Fruit fly (Drosophila melanogaster) whole organism, embryonic: ENCODE results near the gene Acp62F.

Experiments used
- B-H1 ChIP-seq: fragments of 200-800 bp; sonication (Bioruptor generic); IDR thresholded peaks from 3 replicates; pipeline ENCODE4 v1.3.6; 2022; ENCODE audit warnings: missing biosample characterization, missing genetic modification characterization
- Bgb ChIP-seq: fragments of 200-800 bp; sonication (Bioruptor generic); IDR thresholded peaks from 2 replicates; pipeline ENCODE4 v1.3.6; 2022; ENCODE audit warnings: missing biosample characterization, missing genetic modification characterization; ENCODE audit not compliant: partially characterized antibody
- CG1024 ChIP-seq: fragments of 200-800 bp; sonication (Bioruptor generic); IDR thresholded peaks from 2 replicates; pipeline ENCODE4 v1.3.6; 2022; ENCODE audit warnings: missing biosample characterization, missing genetic modification characterization
- CG10959 ChIP-seq: fragments of 200-800 bp; sonication (Bioruptor generic); IDR thresholded peaks from 2 replicates; pipeline ENCODE4 v1.3.6; 2022; ENCODE audit warnings: missing biosample characterization, missing genetic modification characterization
- CG13424 ChIP-seq: fragments of 200-800 bp; sonication (Bioruptor generic); optimal IDR thresholded peaks from 2 replicates; lab custom pipeline; 2019; ENCODE audit warnings: missing biosample characterization, mild to moderate bottlenecking, missing genetic modification characterization, moderate library complexity
- CG13624 ChIP-seq: fragments of 200-800 bp; sonication (Bioruptor generic); optimal IDR thresholded peaks from 2 replicates; lab custom pipeline; 2016; ENCODE audit warnings: missing biosample characterization, missing genetic modification characterization
- CG15514 ChIP-seq: fragments of 200-800 bp; sonication (Bioruptor generic); optimal IDR thresholded peaks from 3 replicates; lab custom pipeline; 2017; ENCODE audit warnings: missing biosample characterization, missing genetic modification characterization, mild to moderate bottlenecking, moderate library complexity, missing genetic modification reagents
- CG18599 ChIP-seq: fragments of 200-800 bp; sonication (Bioruptor generic); optimal IDR thresholded peaks from 3 replicates; lab custom pipeline; 2017; ENCODE audit warnings: missing biosample characterization, missing genetic modification characterization, mild to moderate bottlenecking, moderate library complexity, missing genetic modification reagents
- CG2875 ChIP-seq: fragments of 200-800 bp; sonication (Bioruptor generic); optimal IDR thresholded peaks from 2 replicates; lab custom pipeline; 2017; ENCODE audit warnings: missing biosample characterization, mild to moderate bottlenecking, missing genetic modification characterization, missing genetic modification reagents
- CG32532 ChIP-seq: fragments of 200-800 bp; sonication (Bioruptor generic); IDR thresholded peaks from 2 replicates; pipeline ENCODE4 v1.3.6; 2022; ENCODE audit warnings: missing biosample characterization, missing genetic modification characterization
- CG34422 ChIP-seq: fragments of 200-800 bp; sonication (Bioruptor generic); IDR thresholded peaks from 3 replicates; pipeline ENCODE4 v1.3.6; 2022; ENCODE audit warnings: missing biosample characterization, missing genetic modification characterization
- CG42726 ChIP-seq: fragments of 200-800 bp; sonication (Bioruptor generic); IDR thresholded peaks from 2 replicates; pipeline ENCODE4 v1.3.6; 2022; ENCODE audit warnings: missing biosample characterization, missing genetic modification characterization; ENCODE audit not compliant: partially characterized antibody
- CG43689 ChIP-seq: fragments of 200-800 bp; sonication (Bioruptor generic); IDR thresholded peaks from 2 replicates; pipeline ENCODE4 v1.3.6; 2022; ENCODE audit warnings: missing biosample characterization, missing genetic modification characterization
- CG4617 ChIP-seq: fragments of 200-800 bp; sonication (Bioruptor generic); optimal IDR thresholded peaks from 3 replicates; lab custom pipeline; 2016; ENCODE audit warnings: missing biosample characterization, missing genetic modification characterization, borderline replicate concordance
- CG7357 ChIP-seq: fragments of 200-800 bp; sonication (Bioruptor generic); IDR thresholded peaks from 3 replicates; pipeline ENCODE4 v1.3.6; 2022; ENCODE audit warnings: missing biosample characterization, missing genetic modification characterization
- CG7556 ChIP-seq: fragments of 200-800 bp; sonication (Bioruptor generic); optimal IDR thresholded peaks from 2 replicates; lab custom pipeline; 2017; ENCODE audit warnings: missing biosample characterization, mild to moderate bottlenecking, missing genetic modification characterization
- CG7987 ChIP-seq: fragments of 200-800 bp; sonication (Bioruptor generic); optimal IDR thresholded peaks from 2 replicates; lab custom pipeline; 2018; ENCODE audit warnings: missing biosample characterization, mild to moderate bottlenecking, missing genetic modification characterization, moderate library complexity
- CG9817 ChIP-seq: fragments of 200-800 bp; sonication (Bioruptor generic); optimal IDR thresholded peaks from 2 replicates; lab custom pipeline; 2018; ENCODE audit warnings: missing biosample characterization, mild to moderate bottlenecking, missing genetic modification characterization, moderate library complexity
- CTCF ChIP-seq: fragments of 200-800 bp; sonication (Bioruptor generic); optimal IDR thresholded peaks from 2 replicates; lab custom pipeline; 2017; ENCODE audit warnings: missing biosample characterization, mild to moderate bottlenecking, missing genetic modification characterization, moderate library complexity
- Doc2 ChIP-seq: fragments of 200-800 bp; sonication (Bioruptor generic); IDR thresholded peaks from 2 replicates; pipeline ENCODE4 v1.3.6; 2022; ENCODE audit warnings: missing biosample characterization, missing genetic modification characterization
- Dp ChIP-seq: fragments of 200-800 bp; sonication (Bioruptor generic); optimal IDR thresholded peaks from 2 replicates; lab custom pipeline; 2018; ENCODE audit warnings: missing biosample characterization, mild to moderate bottlenecking, missing genetic modification characterization, moderate library complexity
- E2f2 ChIP-seq: fragments of 200-800 bp; sonication (Bioruptor generic); IDR thresholded peaks from 2 replicates; pipeline ENCODE4 v1.3.6; 2022; ENCODE audit warnings: missing biosample characterization, missing genetic modification characterization
- Ets65A ChIP-seq: fragments of 200-800 bp; sonication (Bioruptor generic); peaks from one replicate; lab custom pipeline; 2016; ENCODE audit warnings: missing biosample characterization, missing genetic modification characterization
- Hsf ChIP-seq: fragments of 200-800 bp; sonication (Bioruptor generic); optimal IDR thresholded peaks from 3 replicates; lab custom pipeline; 2016; ENCODE audit warnings: missing biosample characterization, missing genetic modification characterization
- MESR4 ChIP-seq: fragments of 200-800 bp; sonication (Bioruptor generic); optimal IDR thresholded peaks from 2 replicates; lab custom pipeline; 2018; ENCODE audit warnings: missing biosample characterization, mild to moderate bottlenecking, missing genetic modification characterization, moderate library complexity
- Med ChIP-seq: fragments of 200-800 bp; sonication (Bioruptor generic); peaks from one replicate; lab custom pipeline; 2016; ENCODE audit warnings: missing biosample characterization, missing genetic modification characterization, mild to moderate bottlenecking, inconsistent platforms, moderate library complexity
- Neu2 ChIP-seq: fragments of 200-800 bp; sonication (Bioruptor generic); optimal IDR thresholded peaks from 3 replicates; lab custom pipeline; 2016; ENCODE audit warnings: missing biosample characterization, missing genetic modification characterization, borderline replicate concordance
- NfI ChIP-seq: fragments of 200-800 bp; sonication (Bioruptor generic); optimal IDR thresholded peaks from 3 replicates; lab custom pipeline; 2018; ENCODE audit warnings: missing biosample characterization, mild to moderate bottlenecking, missing genetic modification characterization, moderate library complexity
- Sry-δ ChIP-seq: fragments of 200-800 bp; sonication (Bioruptor generic); optimal IDR thresholded peaks from 2 replicates; lab custom pipeline; 2016; ENCODE audit warnings: missing biosample characterization, missing genetic modification characterization
- az2 ChIP-seq: fragments of 200-800 bp; sonication (Bioruptor generic); optimal IDR thresholded peaks from 3 replicates; lab custom pipeline; 2016; ENCODE audit warnings: missing biosample characterization, missing genetic modification characterization
- da ChIP-seq: fragments of 200-800 bp; sonication (Bioruptor generic); optimal IDR thresholded peaks from 2 replicates; lab custom pipeline; 2016; ENCODE audit warnings: missing biosample characterization, missing genetic modification characterization
- ems ChIP-seq: fragments of 200-800 bp; sonication (Bioruptor generic); optimal IDR thresholded peaks from 3 replicates; lab custom pipeline; 2016; ENCODE audit warnings: missing biosample characterization, missing genetic modification characterization
- eve ChIP-seq, 2 experiments: fragments of >200 bp; optimal IDR thresholded peaks; 2 replicates each; lab custom pipeline; 2017; ENCODE audit warnings: missing biosample characterization in 2 of 2, missing genetic modification characterization in 2 of 2
- fu2 ChIP-seq: fragments of 200-800 bp; sonication (Bioruptor generic); optimal IDR thresholded peaks from 2 replicates; lab custom pipeline; 2016; ENCODE audit warnings: missing biosample characterization, missing genetic modification characterization
- grau ChIP-seq: fragments of 200-800 bp; optimal IDR thresholded peaks from 3 replicates; lab custom pipeline; 2019; ENCODE audit warnings: missing biosample characterization, mild to moderate bottlenecking, missing genetic modification characterization, moderate library complexity
- hbn ChIP-seq: fragments of 200-800 bp; sonication (Bioruptor generic); IDR thresholded peaks from 2 replicates; pipeline ENCODE4 v1.3.6; 2022; ENCODE audit warnings: missing biosample characterization, missing genetic modification characterization; ENCODE audit not compliant: partially characterized antibody
- kay ChIP-seq: fragments of 200-800 bp; sonication (Bioruptor generic); optimal IDR thresholded peaks from 2 replicates; lab custom pipeline; 2016; ENCODE audit warnings: missing biosample characterization, missing genetic modification characterization
- lilli ChIP-seq: fragments of 200-800 bp; sonication (Bioruptor generic); optimal IDR thresholded peaks from 3 replicates; lab custom pipeline; 2016; ENCODE audit warnings: missing biosample characterization, missing genetic modification characterization
- luna ChIP-seq: fragments of 200-800 bp; sonication (Bioruptor generic); optimal IDR thresholded peaks from 2 replicates; lab custom pipeline; 2016; ENCODE audit warnings: missing biosample characterization, missing genetic modification characterization
- mirr ChIP-seq: fragments of 200-800 bp; sonication (Bioruptor generic); optimal IDR thresholded peaks from 3 replicates; lab custom pipeline; 2018; ENCODE audit warnings: missing biosample characterization, mild to moderate bottlenecking, missing genetic modification characterization
- psq ChIP-seq: fragments of 200-800 bp; sonication (Bioruptor generic); optimal IDR thresholded peaks from 2 replicates; lab custom pipeline; 2017; ENCODE audit warnings: missing biosample characterization, missing genetic modification characterization
- pzg ChIP-seq: fragments of 200-800 bp; sonication (Bioruptor generic); optimal IDR thresholded peaks from 3 replicates; lab custom pipeline; 2018; ENCODE audit warnings: missing biosample characterization, mild to moderate bottlenecking, missing genetic modification characterization, moderate library complexity
- row ChIP-seq: fragments of 200-800 bp; sonication (Bioruptor generic); IDR thresholded peaks from 3 replicates; pipeline ENCODE4 v1.3.6; 2022; ENCODE audit warnings: missing biosample characterization, missing genetic modification characterization
- sens ChIP-seq: fragments of 200-800 bp; sonication (Bioruptor generic); peaks from one replicate; lab custom pipeline; 2016; ENCODE audit warnings: missing biosample characterization, missing genetic modification characterization
- sima ChIP-seq: fragments of 200-800 bp; sonication (Bioruptor generic); optimal IDR thresholded peaks from 2 replicates; lab custom pipeline; 2016; ENCODE audit warnings: missing biosample characterization, missing genetic modification characterization
- stc ChIP-seq: fragments of 200-800 bp; sonication (Bioruptor generic); IDR thresholded peaks from 2 replicates; pipeline ENCODE4 v1.3.6; 2022; ENCODE audit warnings: missing biosample characterization, missing genetic modification characterization
- tin ChIP-seq: fragments of 200-800 bp; sonication (Bioruptor generic); optimal IDR thresholded peaks from 3 replicates; lab custom pipeline; 2016; ENCODE audit warnings: missing biosample characterization, missing genetic modification characterization
- tio ChIP-seq: fragments of 200-800 bp; sonication (Bioruptor generic); optimal IDR thresholded peaks from 2 replicates; lab custom pipeline; 2017; ENCODE audit warnings: missing biosample characterization, missing genetic modification characterization, inconsistent platforms
- trem ChIP-seq: fragments of 200-800 bp; optimal IDR thresholded peaks from 3 replicates; lab custom pipeline; 2019; ENCODE audit warnings: missing biosample characterization, mild to moderate bottlenecking, missing genetic modification characterization, moderate library complexity
- vvl ChIP-seq: fragments of 200-800 bp; sonication (Bioruptor generic); IDR thresholded peaks from 2 replicates; pipeline ENCODE4 v1.3.6; 2022; ENCODE audit warnings: missing biosample characterization, missing genetic modification characterization
- zen2 ChIP-seq: fragments of 200-800 bp; sonication (Bioruptor generic); IDR thresholded peaks from 3 replicates; pipeline ENCODE4 v1.3.6; 2022; ENCODE audit warnings: missing biosample characterization, missing genetic modification characterization; ENCODE audit not compliant: partially characterized antibody

The Acp62F gene

DNA sequence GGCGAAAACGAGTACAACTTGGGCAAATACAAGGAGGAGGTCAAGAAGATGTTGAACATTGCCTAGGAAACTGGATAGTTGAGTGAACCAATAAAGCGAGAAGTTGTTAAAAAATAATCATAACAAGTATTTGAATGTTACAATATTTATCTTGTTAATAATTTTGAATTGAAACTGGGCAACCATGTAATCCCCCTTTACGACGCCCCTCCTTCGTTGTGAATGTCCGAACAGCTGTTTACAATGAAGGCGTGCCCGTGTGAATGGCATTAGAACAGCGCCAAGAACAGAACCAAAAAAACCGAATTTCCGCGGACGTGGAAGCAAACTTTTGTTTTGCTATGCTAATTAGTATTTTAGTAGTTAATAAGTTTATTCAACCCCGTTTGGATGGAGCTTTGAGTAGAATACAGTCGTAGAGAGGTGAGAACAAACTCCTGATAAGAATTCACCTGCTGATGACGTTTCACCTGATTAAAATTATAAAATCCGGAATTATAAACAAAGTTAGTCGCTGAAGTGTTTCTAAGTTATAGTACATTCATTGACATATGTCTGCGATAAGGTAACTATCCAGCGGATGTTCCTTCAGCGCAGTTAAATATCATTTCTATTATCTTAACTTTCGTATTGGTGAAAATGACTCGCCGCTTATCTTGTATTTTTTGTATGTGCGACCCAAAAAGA, 42.6 kb downstream of the Acp62F start, which contains the start of gene Pgant6 (continued):
- TF ChIP-seq sens (peak; percentile 85), sima (GFP tag; lab: Kevin White, UChicago) (no peak), CG43689 (GFP tag; lab: Robert Waterston, UW) (no peak), az2 (GFP tag; lab: Kevin White, UChicago) (no peak), CG42726 (GFP tag; lab: Robert Waterston, UW) (no peak), zen2 (no peak), MESR4 (GFP tag; lab: Kevin White, UChicago) (peak; percentile 45), Sry-δ (GFP tag; lab: Kevin White, UChicago) (no peak), fu2 (GFP tag; lab: Kevin White, UChicago) (peak; percentile 15), Dp (GFP tag; lab: Kevin White, UChicago) (peak; percentile 52), CG32532 (GFP tag; lab: Robert Waterston, UW) (peak; percentile 23; the same call in 1 of the 2 replicates), CG4617 (GFP tag; lab: Kevin White, UChicago) (no peak), CG7357 (GFP tag; lab: Robert Waterston, UW) (no peak), Bgb (GFP tag; lab: Robert Waterston, UW) (0 out of 2 replicates have a peak, but pooled peaks have one; percentile 29), CG13624 (GFP tag; lab: Kevin White, UChicago) (no peak), CG18599 (no peak), CG15514 (GFP tag; lab: Kevin White, UChicago) (peak; percentile 6), NfI (peak; percentile 3), lilli (peak; percentile 40), ems (GFP tag; lab: Kevin White, UChicago) (peak; percentile 31), eve (GFP tag; optimal IDR thresholded peaks at IDR 0.05; lab: Kevin White, UChicago) (no peak), B-H1 (GFP tag; lab: Robert Waterston, UW) (no peak), CG34422 (peak; percentile 66; the same call in 2 of the 3 replicates), CG10959 (GFP tag; lab: Robert Waterston, UW) (no peak), hbn (GFP tag; lab: Robert Waterston, UW) (no peak), mirr (GFP tag; lab: Kevin White, UChicago) (peak; percentile 24), CG2875 (no peak), tin (GFP tag; lab: Kevin White, UChicago) (peak; percentile 5), trem (peak; percentile 13), tio (GFP tag; lab: Kevin White, UChicago) (no peak), row (GFP tag; lab: Robert Waterston, UW) (peak; percentile 68), kay (GFP tag; lab: Kevin White, UChicago) (no peak), Ets65A (GFP tag; lab: Kevin White, UChicago) (peak; percentile 9), pzg (GFP tag; lab: Kevin White, UChicago) (peak; percentile 57), CG9817 (tag; lab: Kevin White, UChicago) (peak; percentile 5), Med (peak; percentile 83), Neu2 (GFP tag; lab: Kevin White, UChicago) (no peak), grau (peak; percentile 24), CG7556 (GFP tag; lab: Kevin White, UChicago) (no peak), Doc2 (no peak), da (GFP tag; lab: Kevin White, UChicago) (no peak), Hsf (GFP tag; lab: Kevin White, UChicago) (no peak), CG7987 (GFP tag; lab: Kevin White, UChicago) (no peak), CTCF (peak; percentile 3), vvl (GFP tag; lab: Robert Waterston, UW) (peak; percentile 49; the same call in 1 of the 2 replicates), CG13424 (tag; lab: Kevin White, UChicago) (peak; percentile 9), luna (GFP tag; lab: Kevin White, UChicago) (no peak), stc (GFP tag; lab: Robert Waterston, UW) (no peak), psq (GFP tag; lab: Kevin White, UChicago) (no peak), E2f2 (GFP tag; lab: Robert Waterston, UW) (peak; percentile 54), CG1024 (GFP tag; lab: Robert Waterston, UW) (no peak)
